Worm (Caenorhabditis elegans) whole organism, young adult: ENCODE measurements around the gene Y57G11C.46.

Experiments used
- B0261.1 ChIP-seq: sonication (generic microtip); optimal IDR thresholded peaks from 2 replicates; lab custom pipeline; 2016; ENCODE audit warnings: mild to moderate bottlenecking, missing genetic modification characterization, moderate library complexity, missing compliant biosample characterization
- C17E4.6 ChIP-seq: fragments of 200-800 bp; sonication (Bioruptor generic); IDR thresholded peaks from 2 replicates; pipeline ENCODE4 v1.3.6; 2022; ENCODE audit warnings: missing genetic modification reagents, missing genetic modification characterization, missing compliant biosample characterization
- D2030.7 ChIP-seq: fragments of 200-800 bp; sonication (Bioruptor generic); IDR thresholded peaks from 2 replicates; pipeline ENCODE4 v1.3.6; 2022; ENCODE audit warnings: missing genetic modification reagents, missing genetic modification characterization, missing compliant biosample characterization
- F33H1.4 ChIP-seq: fragments of 200-800 bp; sonication (Bioruptor generic); IDR thresholded peaks from 2 replicates; pipeline ENCODE4 v1.3.6; 2022; ENCODE audit warnings: missing genetic modification reagents, missing genetic modification characterization, missing compliant biosample characterization
- K11D2.4 ChIP-seq: fragments of 200-800 bp; sonication (Bioruptor generic); IDR thresholded peaks from 2 replicates; pipeline ENCODE4 v1.3.6; 2022; ENCODE audit warnings: missing genetic modification reagents, missing genetic modification characterization, missing compliant biosample characterization
- K12H6.12 ChIP-seq: fragments of 200-800 bp; sonication (Bioruptor generic); optimal IDR thresholded peaks from 2 replicates; lab custom pipeline; 2018; ENCODE audit warnings: mild to moderate bottlenecking, missing genetic modification characterization, missing compliant biosample characterization
- T07F8.4 ChIP-seq: sonication (generic microtip); optimal IDR thresholded peaks from 2 replicates; lab custom pipeline; 2016; ENCODE audit warnings: mild to moderate bottlenecking, missing genetic modification characterization, moderate library complexity, missing compliant biosample characterization
- Y95B8A.8 ChIP-seq: fragments of 200-800 bp; sonication (Bioruptor generic); IDR thresholded peaks from 2 replicates; pipeline ENCODE4 v1.3.6; 2022; ENCODE audit warnings: missing genetic modification reagents, missing genetic modification characterization, missing compliant biosample characterization
- ama-1 ChIP-seq, 3 experiments: fragments of 150-350 bp in 1 of 3; sonication (generic microtip) in 2 of 3; optimal IDR thresholded peaks; 2 replicates each; lab custom pipeline; 2014 to 2018; ENCODE audit warnings: missing biosample characterization in 2 of 3, missing genetic modification characterization in 2 of 3, missing genetic modification reagents in 2 of 3
- ccch-3 ChIP-seq: fragments of 200-800 bp; sonication (Bioruptor generic); optimal IDR thresholded peaks from 2 replicates; lab custom pipeline; 2018; ENCODE audit warnings: mild to moderate bottlenecking, missing genetic modification characterization, missing compliant biosample characterization
- ceh-100 ChIP-seq: fragments of 200-800 bp; sonication (Bioruptor generic); IDR thresholded peaks from 2 replicates; pipeline ENCODE4 v1.3.6; 2022; ENCODE audit warnings: missing genetic modification reagents, missing genetic modification characterization, missing compliant biosample characterization
- ceh-27 ChIP-seq: fragments of 200-800 bp; sonication (Bioruptor generic); optimal IDR thresholded peaks from 2 replicates; lab custom pipeline; 2018; ENCODE audit warnings: mild to moderate bottlenecking, missing genetic modification characterization, moderate library complexity, missing compliant biosample characterization
- ceh-79 ChIP-seq: sonication (generic microtip); optimal IDR thresholded peaks from 2 replicates; lab custom pipeline; 2017; ENCODE audit warnings: mild to moderate bottlenecking, missing genetic modification characterization, missing compliant biosample characterization
- efl-1 ChIP-seq: fragments of 150-350 bp; optimal IDR thresholded peaks from 2 replicates; lab custom pipeline; 2014; ENCODE audit warnings: missing biosample characterization, missing genetic modification reagents, missing genetic modification characterization
- hlh-12 ChIP-seq: sonication (generic microtip); optimal IDR thresholded peaks from 2 replicates; lab custom pipeline; 2016; ENCODE audit warnings: missing genetic modification characterization, missing compliant biosample characterization
- hmg-1.2 ChIP-seq: fragments of 200-800 bp; sonication (Bioruptor generic); IDR thresholded peaks from 2 replicates; pipeline ENCODE4 v1.3.6; 2022; ENCODE audit warnings: missing genetic modification reagents, missing genetic modification characterization, missing compliant biosample characterization
- lin-40 ChIP-seq: sonication (generic microtip); optimal IDR thresholded peaks from 2 replicates; lab custom pipeline; 2016; ENCODE audit warnings: missing genetic modification characterization, mild to moderate bottlenecking, missing compliant biosample characterization, missing genotype, missing genetic modification reagents
- lin-54 ChIP-seq: fragments of 200-800 bp; sonication (Bioruptor generic); optimal IDR thresholded peaks from 2 replicates; lab custom pipeline; 2018; ENCODE audit warnings: mild to moderate bottlenecking, missing genetic modification characterization, missing compliant biosample characterization
- madf-10 ChIP-seq: sonication (generic microtip); optimal IDR thresholded peaks from 2 replicates; lab custom pipeline; 2016; ENCODE audit warnings: mild to moderate bottlenecking, missing genetic modification characterization, missing compliant biosample characterization
- madf-8 ChIP-seq: fragments of 200-800 bp; sonication (Bioruptor generic); conservative IDR thresholded peaks from 2 replicates; pipeline ENCODE4 v1.3.6; 2022; ENCODE audit warnings: missing genetic modification reagents, missing genetic modification characterization, missing compliant biosample characterization
- nfya-2 ChIP-seq: fragments of 200-800 bp; sonication (Bioruptor generic); IDR thresholded peaks from 2 replicates; pipeline ENCODE4 v1.3.6; 2022; ENCODE audit warnings: missing genetic modification reagents, missing genetic modification characterization, missing compliant biosample characterization
- nhr-179 ChIP-seq: sonication (generic microtip); optimal IDR thresholded peaks from 2 replicates; lab custom pipeline; 2016; ENCODE audit warnings: mild to moderate bottlenecking, missing genetic modification characterization, missing compliant biosample characterization
- nhr-80 ChIP-seq: sonication (generic microtip); optimal IDR thresholded peaks from 2 replicates; lab custom pipeline; 2016; ENCODE audit warnings: missing genetic modification characterization, missing compliant biosample characterization
- nhr-90 ChIP-seq: sonication (generic microtip); optimal IDR thresholded peaks from 2 replicates; lab custom pipeline; 2016; ENCODE audit warnings: missing genotype, mild to moderate bottlenecking, missing genetic modification characterization, missing compliant biosample characterization
- rcor-1 ChIP-seq: fragments of 200-800 bp; sonication (Bioruptor generic); IDR thresholded peaks from 2 replicates; pipeline ENCODE4 v1.3.6; 2022; ENCODE audit warnings: missing genetic modification reagents, missing genetic modification characterization, missing compliant biosample characterization
- rec-8 ChIP-seq, 2 experiments: sonication (generic microtip); optimal IDR thresholded peaks; 2 replicates each; lab custom pipeline; 2016; ENCODE audit warnings: mild to moderate bottlenecking in 2 of 2, missing genetic modification characterization in 2 of 2, missing genetic modification reagents in 2 of 2, missing genotype in 2 of 2, missing biosample characterization in 1 of 2, missing compliant biosample characterization in 1 of 2, moderate library complexity in 1 of 2
- repo-1 ChIP-seq: sonication (generic microtip); optimal IDR thresholded peaks from 2 replicates; lab custom pipeline; 2017; ENCODE audit warnings: mild to moderate bottlenecking, missing genetic modification characterization, missing compliant biosample characterization
- rpc-1 ChIP-seq, 2 experiments: fragments of 150-350 bp in 1 of 2; sonication (generic microtip) in 1 of 2; optimal IDR thresholded peaks; 2 replicates each; lab custom pipeline; 2014 to 2018; ENCODE audit warnings: missing biosample characterization in 1 of 2, missing genetic modification characterization in 1 of 2, missing genetic modification reagents in 1 of 2, missing genotype in 1 of 2
- snpc-1.1 ChIP-seq: sonication (generic microtip); optimal IDR thresholded peaks from 2 replicates; lab custom pipeline; 2017; ENCODE audit warnings: missing genetic modification characterization, mild to moderate bottlenecking, missing compliant biosample characterization, antibody characterized with exemption, moderate library complexity, missing genotype, missing genetic modification reagents; ENCODE audit not compliant: insufficient read depth
- snpc-1.3 ChIP-seq: sonication (generic microtip); optimal IDR thresholded peaks from 2 replicates; lab custom pipeline; 2017; ENCODE audit warnings: missing genetic modification characterization, mild to moderate bottlenecking, missing compliant biosample characterization, antibody characterized with exemption, moderate library complexity, missing genotype, missing genetic modification reagents; ENCODE audit not compliant: insufficient read depth
- snpc-3.4 ChIP-seq: sonication (generic microtip); optimal IDR thresholded peaks from 2 replicates; lab custom pipeline; 2017; ENCODE audit warnings: missing genetic modification characterization, mild to moderate bottlenecking, missing compliant biosample characterization, antibody characterized with exemption, moderate library complexity, missing genotype, missing genetic modification reagents
- snpc-4 ChIP-seq, 5 experiments: fragments of 150-350 bp in 1 of 5; sonication (generic microtip) in 4 of 5; optimal IDR thresholded peaks; 2 replicates each; lab custom pipeline; 2014 to 2018; ENCODE audit warnings: missing genetic modification characterization in 5 of 5, missing biosample characterization in 3 of 5, antibody characterized with exemption in 2 of 5, mild to moderate bottlenecking in 2 of 5, missing compliant biosample characterization in 2 of 5, missing genotype in 2 of 5, moderate library complexity in 2 of 5, missing genetic modification reagents in 1 of 5
- somi-1 ChIP-seq: fragments of 200-800 bp; sonication (Bioruptor generic); optimal IDR thresholded peaks from 2 replicates; lab custom pipeline; 2018; ENCODE audit warnings: mild to moderate bottlenecking, missing genetic modification characterization, missing compliant biosample characterization

Gene Y57G11C.46

DNA sequence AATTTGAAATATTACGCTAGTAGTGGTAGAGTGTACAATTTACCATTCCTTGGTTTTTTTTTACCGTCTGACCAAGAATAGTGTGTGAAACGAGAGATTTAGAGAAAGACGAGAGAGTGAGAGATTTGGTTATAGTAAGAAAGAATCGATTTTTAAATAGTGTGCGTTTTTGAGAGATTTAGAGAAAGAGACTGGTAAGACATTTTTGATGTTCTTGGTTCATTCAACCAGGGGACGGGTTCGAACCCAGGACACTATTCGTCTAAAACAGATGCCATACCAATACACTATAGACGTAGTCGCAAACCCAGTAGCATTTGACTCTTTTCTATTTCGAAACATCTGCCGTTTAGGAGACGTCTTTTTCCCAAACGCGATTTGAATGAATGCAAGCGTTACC is 21.9 kb upstream of the Y57G11C.46 start (continued):
- peak; percentile 94 for TF ChIP-seq hmg-1.2 (GFP tag; lab: Robert Waterston, UW)
- no peak for TF ChIP-seq nhr-179 (tag; lab: Kevin White, UChicago)
- TF ChIP-seq snpc-4 (GFP tag; optimal IDR thresholded peaks at IDR 0.05; lab: Kevin White, UChicago): peak; percentile 90
- TF ChIP-seq snpc-4 (tag; optimal IDR thresholded peaks at IDR 0.05; lab: Kevin White, UChicago): peak; percentile 72 to 97 (median 94)
- TF ChIP-seq snpc-1.3 (tag; lab: Kevin White, UChicago): peak; percentile 44
- TF ChIP-seq repo-1 (tag; lab: Kevin White, UChicago): peak; percentile 78
- TF ChIP-seq ceh-100 (GFP tag; lab: Robert Waterston, UW): 0 out of 2 replicates have a peak, but pooled peaks have one; percentile 32
- TF ChIP-seq lin-54: peak; percentile 76
- peak; percentile 72 for TF ChIP-seq rcor-1 (GFP tag; lab: Robert Waterston, UW)
- TF ChIP-seq D2030.7 (GFP tag; lab: Robert Waterston, UW): peak; percentile 72
- TF ChIP-seq hlh-12 (tag; lab: Kevin White, UChicago): peak; percentile 38
- TF ChIP-seq ceh-27 (GFP tag; lab: Kevin White, UChicago): no peak
- TF ChIP-seq ama-1 (optimal IDR thresholded peaks at IDR 0.05; lab: Kevin White, UChicago): no peak
- TF ChIP-seq ama-1 (GFP tag; optimal IDR thresholded peaks at IDR 0.05; lab: Kevin White, UChicago): peak in 1 of 2 experiments; percentile 47
- TF ChIP-seq snpc-3.4 (tag; lab: Kevin White, UChicago): peak; percentile 34
- TF ChIP-seq rpc-1 (optimal IDR thresholded peaks at IDR 0.05; lab: Kevin White, UChicago): peak; percentile 76
- peak; percentile 71 for TF ChIP-seq rpc-1 (tag; optimal IDR thresholded peaks at IDR 0.05; lab: Kevin White, UChicago)
- no peak for TF ChIP-seq ceh-79 (tag; lab: Kevin White, UChicago)
- TF ChIP-seq K12H6.12 (tag; lab: Kevin White, UChicago): peak; percentile 43
- peak; percentile 79 for TF ChIP-seq B0261.1 (tag; lab: Kevin White, UChicago)
- peak; percentile 44 to 55 for TF ChIP-seq rec-8 (tag; optimal IDR thresholded peaks at IDR 0.05; lab: Kevin White, UChicago)
- peak; percentile 31 for TF ChIP-seq nhr-90 (tag; lab: Kevin White, UChicago)
- peak; percentile 94 for TF ChIP-seq lin-40 (tag; lab: Kevin White, UChicago)
- peak; percentile 75; the same call in 1 of the 2 replicates for TF ChIP-seq K11D2.4 (GFP tag; lab: Robert Waterston, UW)
- TF ChIP-seq C17E4.6 (GFP tag; lab: Robert Waterston, UW): peak; percentile 83; the same call in 1 of the 2 replicates
- TF ChIP-seq T07F8.4: peak; percentile 68
- 0 out of 2 replicates have a peak, but pooled peaks have one; percentile 12 for TF ChIP-seq madf-8 (GFP tag; lab: Robert Waterston, UW)
- peak; percentile 75 for TF ChIP-seq madf-10
- 0 out of 2 replicates have a peak, but pooled peaks have one; percentile 18 for TF ChIP-seq Y95B8A.8 (GFP tag; lab: Robert Waterston, UW)
- TF ChIP-seq nhr-80: no peak
- TF ChIP-seq F33H1.4 (GFP tag; lab: Robert Waterston, UW): peak; percentile 50
- TF ChIP-seq somi-1: peak; percentile 64
- TF ChIP-seq snpc-1.1 (tag; lab: Kevin White, UChicago): peak; percentile 53
- peak; percentile 14 for TF ChIP-seq efl-1 (GFP tag; lab: Kevin White, UChicago)

DNA sequence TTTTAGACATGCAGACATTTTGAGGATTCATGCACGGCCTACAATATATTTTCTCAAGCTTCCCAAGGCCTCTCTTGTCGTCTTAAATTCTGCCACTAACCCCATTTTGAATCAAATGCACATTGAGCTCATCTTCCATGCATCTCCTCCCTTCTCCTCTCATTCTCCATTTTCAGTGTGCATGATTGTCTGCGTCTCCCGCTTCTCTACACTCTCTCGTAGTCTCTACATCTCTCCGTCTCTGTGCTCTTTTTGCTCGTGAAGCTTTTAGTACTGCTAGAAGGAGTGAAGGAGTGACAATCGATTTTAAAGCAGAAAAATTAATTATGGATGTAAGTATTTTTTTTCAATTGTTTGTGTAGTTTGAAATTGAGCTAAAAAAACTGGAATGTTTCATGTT is 20.7 kb upstream of the Y57G11C.46 start, which contains the start of gene Y57G11C.22:
Gene Y57G11C.22, plus strand, starts transcription at position 327 of the 400 bp plus-strand sequence.
- TF ChIP-seq hmg-1.2 (GFP tag; lab: Robert Waterston, UW): peak; percentile 98
- no peak for TF ChIP-seq ccch-3 (GFP tag; lab: Kevin White, UChicago)

- TF ChIP-seq snpc-4 (GFP tag; optimal IDR thresholded peaks at IDR 0.05; lab: Kevin White, UChicago): no peak
- peak in 1 of 4 experiments; percentile 47 for TF ChIP-seq snpc-4 (tag; optimal IDR thresholded peaks at IDR 0.05; lab: Kevin White, UChicago)
- TF ChIP-seq nfya-2 (GFP tag; lab: Robert Waterston, UW): no peak
Observed at ce11 chrIV:14833537-14833936, 17.3 kb upstream of the Y57G11C.46 start.
